Fruit fly (Drosophila melanogaster): ENCODE results near the gene daw.

Gene daw

DNA sequence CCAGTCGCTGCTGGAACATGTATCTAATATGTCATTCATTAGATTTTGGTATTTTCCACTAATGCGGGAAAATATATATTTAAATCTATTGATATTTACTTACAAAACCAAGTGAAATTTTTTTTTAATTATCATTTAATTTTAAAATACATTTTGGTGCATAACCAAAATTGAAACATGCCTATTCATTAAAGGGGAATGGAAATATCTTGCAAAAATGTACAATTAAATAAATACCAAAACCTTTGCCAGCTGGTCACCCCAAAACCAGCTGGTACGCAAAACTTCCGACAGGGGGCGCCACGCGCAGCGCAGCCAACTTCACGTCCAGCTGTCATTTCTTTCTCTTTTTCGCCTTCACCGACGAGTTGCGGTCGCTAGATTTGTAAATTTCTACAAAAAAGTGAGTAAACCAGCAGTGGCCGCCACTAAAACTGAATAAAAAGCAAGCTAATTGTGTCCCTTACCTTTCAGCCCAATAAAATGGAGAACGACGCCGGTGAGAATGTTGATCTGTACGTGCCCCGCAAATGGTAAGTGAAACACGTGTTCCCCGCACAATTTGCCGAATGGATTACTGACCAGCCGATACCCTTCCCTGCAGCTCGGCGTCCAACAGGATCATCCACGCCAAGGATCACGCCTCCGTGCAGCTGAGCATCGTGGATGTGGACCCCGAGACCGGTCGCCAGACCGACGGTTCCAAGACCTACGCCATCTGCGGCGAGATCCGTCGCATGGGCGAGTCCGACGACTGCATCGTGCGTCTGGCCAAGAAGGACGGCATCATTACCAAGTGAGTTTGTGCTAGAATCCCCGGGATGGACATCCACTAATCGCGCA is 50.9 kb downstream of the daw start, which contains the start of the genes CG3104 and RpS21 (continued):
- TF ChIP-seq Rfx (GFP tag; IDR thresholded peaks at IDR 0.05) (peak; percentile 97), HmgD (GFP tag; optimal IDR thresholded peaks at IDR 0.05) (peak; percentile 61), Asciz (GFP tag; optimal IDR thresholded peaks at IDR 0.05) (peak; percentile 80), CG5245 (GFP tag; optimal IDR thresholded peaks at IDR 0.05) (peak; percentile 88), CG11456 (GFP tag; IDR thresholded peaks at IDR 0.05) (peak; percentile 98), pzg (GFP tag; optimal IDR thresholded peaks at IDR 0.05) (peak; percentile 90), sc (optimal IDR thresholded peaks at IDR 0.05) (no peak), sc (GFP tag; optimal IDR thresholded peaks at IDR 0.05) (peak; percentile 73), MBD-R2 (GFP tag; IDR thresholded peaks at IDR 0.05) (peak; percentile 53), cg (GFP tag; optimal IDR thresholded peaks at IDR 0.05) (no peak), ttk (GFP tag; IDR thresholded peaks at IDR 0.05) (peak; percentile 85), hkb (optimal IDR thresholded peaks at IDR 0.05) (peak; percentile 87), hkb (GFP tag; IDR thresholded peaks at IDR 0.05) (peak; percentile 65; the same call in 1 of the 2 replicates), Trl (optimal IDR thresholded peaks at IDR 0.05) (no peak), Trl (GFP tag; optimal IDR thresholded peaks at IDR 0.05) (peak; percentile 93), CG9437 (GFP tag; optimal IDR thresholded peaks at IDR 0.05) (peak; percentile 58), NfI (GFP tag; optimal IDR thresholded peaks at IDR 0.05) (peak; percentile 93), Sox102F (GFP tag; optimal IDR thresholded peaks at IDR 0.05) (peak; percentile 38), insv (GFP tag; optimal IDR thresholded peaks at IDR 0.05) (peak in 1 of 2 experiments; percentile 80), CG34224 (GFP tag; IDR thresholded peaks at IDR 0.05; ENCODE audit: partially characterized antibody) (no peak; the same call in 2 of the 3 replicates), CG31365 (tag; optimal IDR thresholded peaks at IDR 0.05) (peak; percentile 65), fd96Cb (tag; optimal IDR thresholded peaks at IDR 0.05) (peak; percentile 60), CG17186 (GFP tag; optimal IDR thresholded peaks at IDR 0.05) (peak; percentile 81), Ssrp (tag; optimal IDR thresholded peaks at IDR 0.05) (peak; percentile 66), CG4730 (GFP tag; IDR thresholded peaks at IDR 0.05) (peak; percentile 77), yki (optimal IDR thresholded peaks at IDR 0.05) (no peak), bab2 (GFP tag; optimal IDR thresholded peaks at IDR 0.05) (peak; percentile 84), Bdp1 (GFP tag; optimal IDR thresholded peaks at IDR 0.05) (peak; percentile 67)

DNA sequence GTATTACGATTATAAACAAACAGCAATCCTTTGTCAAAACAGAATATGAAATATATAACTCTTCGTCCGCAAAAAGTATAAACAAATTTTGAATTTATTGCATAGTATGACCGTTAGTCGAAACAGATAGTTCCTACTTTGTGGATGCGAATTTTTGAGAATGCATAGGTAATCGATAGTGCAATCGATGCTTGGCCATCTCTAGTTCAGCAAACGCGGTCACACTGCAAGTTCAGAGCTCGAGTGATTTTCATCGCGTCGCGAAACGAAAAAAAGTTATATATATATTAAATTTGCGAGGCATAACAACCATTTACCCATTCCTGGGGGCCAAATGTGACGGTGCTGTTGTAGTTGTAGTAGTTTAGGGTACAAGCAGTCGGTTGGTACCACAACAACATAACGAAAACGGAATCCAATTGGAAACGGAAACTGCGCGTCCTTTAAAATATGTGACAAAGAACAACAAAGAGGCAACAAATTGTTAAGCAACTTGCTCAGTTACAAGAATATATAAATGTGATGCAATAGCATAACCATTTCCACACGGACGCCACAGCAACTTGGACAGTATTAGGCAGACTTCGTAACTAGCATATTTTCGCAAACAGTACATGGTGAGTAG is 52.0 kb downstream of the daw start, which contains the start of gene CG2991:
CG2991 (plus strand) TSS at position 205 of the 625 bp plus-strand sequence.
- TF ChIP-seq nerfin-1 (tag; optimal IDR thresholded peaks at IDR 0.05), result peak; percentile 9
- no peak for TF ChIP-seq Atf-2 (GFP tag; optimal IDR thresholded peaks at IDR 0.05)
- peak; percentile 94 for TF ChIP-seq Opbp (GFP tag; IDR thresholded peaks at IDR 0.05; ENCODE audit: partially characterized antibody)
- TF ChIP-seq lbe (GFP tag; optimal IDR thresholded peaks at IDR 0.05), result peak; percentile 55
- peak; percentile 11 for TF ChIP-seq gem (tag; optimal IDR thresholded peaks at IDR 0.05)
- TF ChIP-seq CG15696 (tag; optimal IDR thresholded peaks at IDR 0.05), result peak; percentile 9
- TF ChIP-seq CG13775 (GFP tag; optimal IDR thresholded peaks at IDR 0.05), result no peak
- peak; percentile 24 for TF ChIP-seq CG18262 (tag; optimal IDR thresholded peaks at IDR 0.05)
- TF ChIP-seq Elba2 (GFP tag; optimal IDR thresholded peaks at IDR 0.05), result peak; percentile 91
- peak; percentile 2 for TF ChIP-seq Sry-β (GFP tag; optimal IDR thresholded peaks at IDR 0.05)
- 0 out of 2 replicates have a peak, but pooled peaks have one; percentile 33 for TF ChIP-seq nerfin-2 (GFP tag; IDR thresholded peaks at IDR 0.05; ENCODE audit: partially characterized antibody)
- TF ChIP-seq CG11504 (tag; optimal IDR thresholded peaks at IDR 0.05), result peak; percentile 43
- peak; percentile 73 for TF ChIP-seq CG13894 (tag; optimal IDR thresholded peaks at IDR 0.05)
- peak; percentile 56 for TF ChIP-seq nmo (GFP tag; optimal IDR thresholded peaks at IDR 0.05)
- TF ChIP-seq ara (GFP tag; IDR thresholded peaks at IDR 0.05), result no peak
- TF ChIP-seq Ets65A (GFP tag), result peak; percentile 60
- TF ChIP-seq mirr (GFP tag; optimal IDR thresholded peaks at IDR 0.05), result peak; percentile 2
- peak; percentile 52 for TF ChIP-seq D19A (tag; optimal IDR thresholded peaks at IDR 0.05)
- TF ChIP-seq YL-1 (GFP tag; optimal IDR thresholded peaks at IDR 0.05), result peak; percentile 69
- peak; percentile 36 for TF ChIP-seq Abd-B (GFP tag; optimal IDR thresholded peaks at IDR 0.05)
- peak; percentile 48 for TF ChIP-seq gro (GFP tag; optimal IDR thresholded peaks at IDR 0.05)

Data from whole organism, embryonic.